Worm (Caenorhabditis elegans) whole organism, early embryonic: Measurements from ENCODE around the gene T10G3.3.

Experiments
- B0310.2 ChIP-seq: sonication (generic microtip); optimal IDR thresholded peaks from 2 replicates; lab custom pipeline; 2016; ENCODE audit warnings: mild to moderate bottlenecking, missing genetic modification characterization, missing compliant biosample characterization
- F13C5.2 ChIP-seq: sonication (generic microtip); optimal IDR thresholded peaks from 2 replicates; lab custom pipeline; 2017; ENCODE audit warnings: mild to moderate bottlenecking, missing genetic modification characterization, inconsistent platforms, missing compliant biosample characterization
- aly-1 ChIP-seq: sonication (generic microtip); optimal IDR thresholded peaks from 2 replicates; lab custom pipeline; 2016; ENCODE audit warnings: missing genetic modification characterization, missing compliant biosample characterization
- ama-1 ChIP-seq: fragments of 150-350 bp; optimal IDR thresholded peaks from 2 replicates; lab custom pipeline; 2014
- ceh-13 ChIP-seq: fragments of 200-800 bp; sonication (Bioruptor generic); optimal IDR thresholded peaks from 2 replicates; lab custom pipeline; 2018; ENCODE audit warnings: mild to moderate bottlenecking, missing genetic modification characterization, missing compliant biosample characterization
- ceh-36 ChIP-seq: sonication (generic microtip); optimal IDR thresholded peaks from 2 replicates; lab custom pipeline; 2016; ENCODE audit warnings: missing genetic modification characterization, inconsistent platforms, missing compliant biosample characterization
- ets-7 ChIP-seq: sonication (generic microtip); optimal IDR thresholded peaks from 2 replicates; lab custom pipeline; 2016; ENCODE audit warnings: missing genotype, missing genetic modification characterization, missing compliant biosample characterization
- flt-1 ChIP-seq: fragments of 200-800 bp; sonication (Bioruptor generic); IDR thresholded peaks from 2 replicates; pipeline ENCODE4 v1.3.6; 2022; ENCODE audit warnings: missing genetic modification characterization, missing compliant biosample characterization
- hmbx-1 ChIP-seq: sonication (generic microtip); optimal IDR thresholded peaks from 2 replicates; lab custom pipeline; 2016; ENCODE audit warnings: mild to moderate bottlenecking, missing genetic modification characterization, missing compliant biosample characterization
- hmg-4 ChIP-seq: fragments of 200-800 bp; sonication (Bioruptor generic); optimal IDR thresholded peaks from 2 replicates; lab custom pipeline; 2018; ENCODE audit warnings: mild to moderate bottlenecking, missing genetic modification characterization, missing compliant biosample characterization
- hnd-1 ChIP-seq: sonication (generic microtip); optimal IDR thresholded peaks from 2 replicates; lab custom pipeline; 2016; ENCODE audit warnings: missing genetic modification characterization, missing compliant biosample characterization
- pes-1 ChIP-seq: fragments of 200-800 bp; sonication (Bioruptor generic); IDR thresholded peaks from 2 replicates; pipeline ENCODE4 v1.3.6; 2022; ENCODE audit warnings: missing genetic modification reagents, missing genetic modification characterization, missing compliant biosample characterization
- scrt-1 ChIP-seq: fragments of 200-800 bp; sonication (Bioruptor generic); IDR thresholded peaks from 2 replicates; pipeline ENCODE4 v1.3.6; 2022; ENCODE audit warnings: missing genetic modification characterization, missing compliant biosample characterization
- sea-1 ChIP-seq: fragments of 200-800 bp; sonication (Bioruptor generic); conservative IDR thresholded peaks from 2 replicates; pipeline ENCODE4 v1.3.6; 2022; ENCODE audit warnings: missing genetic modification characterization, missing compliant biosample characterization
- tbx-11 ChIP-seq: fragments of 200-800 bp; sonication (Bioruptor generic); IDR thresholded peaks from 2 replicates; pipeline ENCODE4 v1.3.6; 2022; ENCODE audit warnings: missing genetic modification characterization, missing compliant biosample characterization
- tbx-37 ChIP-seq: fragments of 200-800 bp; sonication (Bioruptor generic); conservative IDR thresholded peaks from 2 replicates; pipeline ENCODE4 v1.3.6; 2022; ENCODE audit warnings: missing genetic modification reagents, missing genetic modification characterization, missing compliant biosample characterization
- tra-4 ChIP-seq: sonication (generic microtip); optimal IDR thresholded peaks from 2 replicates; lab custom pipeline; 2017; ENCODE audit warnings: missing genetic modification characterization, missing compliant biosample characterization

T10G3.3 gene

DNA sequence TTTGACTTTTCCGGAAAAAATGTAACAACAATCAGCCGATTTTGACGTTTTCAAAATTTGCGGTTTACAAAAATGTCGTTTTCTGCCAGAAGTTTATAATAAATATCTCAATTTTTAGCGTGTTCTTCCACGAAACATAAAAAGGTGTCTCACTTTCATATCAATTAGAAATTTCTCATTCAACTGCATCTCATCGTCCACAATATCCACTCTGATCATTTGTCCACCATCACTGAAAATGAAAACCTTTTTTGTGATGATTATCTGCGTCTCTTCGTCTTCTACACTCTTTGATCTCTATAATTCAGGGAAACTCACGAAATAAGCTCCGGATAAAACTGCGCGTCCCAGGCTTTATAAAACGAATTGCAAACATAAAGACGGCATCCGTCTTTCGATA lies 22.5 kb upstream of the T10G3.3 start:
- TF ChIP-seq aly-1 (tag; lab: Kevin White, UChicago) = no peak
- no peak for TF ChIP-seq flt-1 (GFP tag; lab: Robert Waterston, UW)

DNA sequence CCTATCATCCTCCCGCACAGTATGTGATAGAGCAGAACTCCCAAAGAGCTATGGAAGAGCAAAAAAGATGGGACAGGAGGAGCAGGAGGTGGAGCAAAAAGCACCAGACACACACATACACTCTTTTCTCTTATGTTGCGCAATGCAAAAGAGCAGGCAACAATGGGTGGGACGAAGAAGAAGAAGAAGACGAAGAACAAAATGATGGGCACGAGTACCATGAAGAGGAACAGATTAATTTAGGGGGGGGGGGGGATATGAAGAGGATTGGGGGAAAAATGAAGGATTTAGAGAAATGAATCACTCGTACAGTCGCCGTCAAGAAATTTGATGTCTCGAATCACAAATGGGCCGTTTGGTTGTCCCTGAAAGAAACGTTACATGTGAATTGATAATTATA lies 21.6 kb upstream of the T10G3.3 start, which contains the start of gene avr-15:
TSS of gene avr-15 (minus strand) at position 101 of the 400 bp plus-strand sequence.
- TF ChIP-seq ceh-13 (no peak), flt-1 (GFP tag; lab: Robert Waterston, UW) (no peak), hmbx-1 (no peak), tra-4 (no peak), tbx-37 (no peak), aly-1 (tag; lab: Kevin White, UChicago) (no peak), ets-7 (tag; lab: Kevin White, UChicago) (no peak)

DNA sequence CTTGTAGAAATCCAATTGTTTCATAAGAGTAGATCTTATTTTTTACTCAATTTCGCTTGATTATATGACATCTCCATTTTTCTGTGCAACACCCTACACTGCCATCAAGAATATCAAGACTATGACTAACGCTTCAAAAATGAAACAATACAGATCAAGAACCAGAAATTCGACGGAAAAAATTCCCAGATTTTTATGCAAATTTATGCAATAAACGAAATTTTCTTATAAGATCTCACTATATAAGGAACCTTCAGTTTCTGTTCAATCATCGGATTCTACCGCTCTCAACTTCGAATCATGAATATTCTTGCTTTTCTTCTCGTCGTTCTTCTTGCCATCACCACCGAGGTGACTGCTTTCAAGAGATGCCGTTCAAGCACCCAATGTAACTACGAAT lies 16.3 kb upstream of the T10G3.3 start, which contains the start of gene R11G10.4:
TSS of gene R11G10.4 (plus strand) at position 301 of the 400 bp plus-strand sequence.
- TF ChIP-seq B0310.2 (tag; lab: Kevin White, UChicago) (no peak), ceh-36 (tag; lab: Kevin White, UChicago) (no peak), pes-1 (no peak), sea-1 (GFP tag; lab: Robert Waterston, UW) (no peak), scrt-1 (no peak), hmbx-1 (no peak), F13C5.2 (no peak)

ce11 chrV:13499227-13499626 lies 9.2 kb upstream of the T10G3.3 start:
- TF ChIP-seq hnd-1 (tag; lab: Kevin White, UChicago) (no peak), aly-1 (tag; lab: Kevin White, UChicago) (no peak), sea-1 (GFP tag; lab: Robert Waterston, UW) (no peak), ama-1 (lab: Kevin White, UChicago) (no peak), ceh-36 (tag; lab: Kevin White, UChicago) (no peak), F13C5.2 (no peak), B0310.2 (tag; lab: Kevin White, UChicago) (no peak), scrt-1 (no peak), pes-1 (no peak), tbx-37 (no peak), hmbx-1 (no peak), ceh-13 (no peak), hmg-4 (GFP tag; lab: Kevin White, UChicago) (no peak), flt-1 (GFP tag; lab: Robert Waterston, UW) (no peak), tbx-11 (GFP tag; lab: Robert Waterston, UW) (no peak)

DNA sequence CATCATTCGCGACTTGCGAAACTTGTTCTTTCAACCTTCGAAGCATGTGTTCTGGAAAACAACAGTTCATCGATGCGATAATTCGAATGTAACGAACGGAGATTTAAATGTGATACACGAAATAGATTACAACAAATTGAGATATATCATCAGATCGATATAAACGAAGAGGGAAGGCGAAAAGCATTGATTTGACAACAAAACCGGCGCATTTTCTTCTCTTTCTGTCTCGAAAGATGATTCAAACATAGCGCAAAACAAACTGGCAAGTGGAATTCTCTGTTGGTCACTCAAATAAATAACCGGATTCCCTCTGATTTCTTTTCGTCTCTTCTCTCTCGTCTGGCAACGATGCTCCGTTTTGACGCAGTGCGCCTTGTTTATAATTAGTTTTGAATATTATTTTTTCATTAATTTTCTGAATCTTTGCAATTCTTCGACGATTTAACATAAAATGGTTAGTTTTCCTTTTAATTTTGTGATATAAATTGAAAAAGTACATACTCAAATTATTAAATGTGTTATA lies 7.4 kb upstream of the T10G3.3 start, which contains the start of the genes eea-1 and gut-2:
TSS of gene eea-1 (minus strand) at position 51 of the 526 bp plus-strand sequence.
TSS of gene gut-2 (plus strand) at position 369 of the 526 bp plus-strand sequence.
- peak; percentile 66 for TF ChIP-seq F13C5.2
- TF ChIP-seq tbx-11 (GFP tag; lab: Robert Waterston, UW) = no peak
- TF ChIP-seq ama-1 (lab: Kevin White, UChicago) = no peak

ce11 chrV:13488297-13488803 lies 1.6 kb downstream of the T10G3.3 start:
- no peak for TF ChIP-seq ama-1 (lab: Kevin White, UChicago)

- no peak for TF ChIP-seq scrt-1
- TF ChIP-seq ceh-36 (tag; lab: Kevin White, UChicago) = no peak
- no peak for TF ChIP-seq ets-7 (tag; lab: Kevin White, UChicago)
- TF ChIP-seq hnd-1 (tag; lab: Kevin White, UChicago) = no peak
- no peak for TF ChIP-seq hmg-4 (GFP tag; lab: Kevin White, UChicago)
- TF ChIP-seq tbx-37 = no peak
- TF ChIP-seq tra-4 = no peak
- TF ChIP-seq aly-1 (tag; lab: Kevin White, UChicago) = no peak
- TF ChIP-seq B0310.2 (tag; lab: Kevin White, UChicago) = no peak
- no peak for TF ChIP-seq ceh-13
Observed at ce11 chrV:13485732-13486131, 4.3 kb downstream of the T10G3.3 start.

DNA sequence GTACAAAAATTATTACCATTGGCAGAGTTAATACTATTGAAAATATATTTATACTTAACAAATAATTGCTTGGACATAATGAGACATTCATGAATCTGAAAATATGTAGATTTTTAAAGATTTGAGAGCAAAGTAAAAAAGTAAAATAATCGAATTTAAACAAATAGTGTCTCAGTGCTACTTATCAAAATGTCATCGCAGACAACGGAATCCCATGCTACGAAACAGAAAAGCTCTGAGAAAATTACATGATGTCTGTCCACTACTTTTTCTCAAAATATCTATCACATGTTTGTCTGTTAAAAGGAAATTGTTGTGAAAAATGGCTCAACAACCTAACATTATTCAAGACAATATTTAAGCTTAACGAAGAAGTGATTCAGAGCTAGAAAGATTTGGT lies 5.7 kb downstream of the T10G3.3 start, which contains the start of gene T10G3.4:
TSS of gene T10G3.4 (minus strand) at position 101 of the 400 bp plus-strand sequence.
- TF ChIP-seq tbx-37 (no peak), ceh-13 (no peak), F13C5.2 (no peak), ama-1 (lab: Kevin White, UChicago) (no peak), tra-4 (no peak), B0310.2 (tag; lab: Kevin White, UChicago) (no peak), pes-1 (no peak), scrt-1 (no peak), tbx-11 (GFP tag; lab: Robert Waterston, UW) (no peak), hmg-4 (GFP tag; lab: Kevin White, UChicago) (no peak), hmbx-1 (no peak), ceh-36 (tag; lab: Kevin White, UChicago) (no peak), sea-1 (GFP tag; lab: Robert Waterston, UW) (no peak), aly-1 (tag; lab: Kevin White, UChicago) (no peak)

DNA sequence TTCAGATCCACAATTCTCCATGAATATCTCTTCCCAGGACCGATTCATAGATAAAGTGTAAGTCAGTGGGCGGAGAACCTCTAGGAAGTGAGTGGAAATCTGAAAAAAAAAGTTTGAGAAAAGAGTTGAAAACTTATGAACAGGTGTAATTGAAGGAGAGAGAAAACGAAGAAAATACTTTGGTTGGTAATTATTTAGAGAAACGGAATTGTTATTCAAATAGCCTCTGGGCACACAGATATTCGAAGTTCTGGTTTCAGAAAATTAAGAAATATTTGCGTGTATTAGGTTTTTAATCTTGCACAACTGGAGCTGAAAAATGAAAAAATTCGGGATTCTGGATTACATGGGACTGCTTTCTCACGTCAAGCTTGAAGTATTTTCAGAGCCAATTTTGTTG lies 10.2 kb downstream of the T10G3.3 start, which contains the start of gene T10G3.2:
TSS of gene T10G3.2 (minus strand) at position 101 of the 400 bp plus-strand sequence.
- TF ChIP-seq scrt-1 = no peak
- TF ChIP-seq ama-1 (lab: Kevin White, UChicago) = no peak
- TF ChIP-seq hmg-4 (GFP tag; lab: Kevin White, UChicago) = no peak
- TF ChIP-seq B0310.2 (tag; lab: Kevin White, UChicago) = no peak
- TF ChIP-seq hnd-1 (tag; lab: Kevin White, UChicago) = no peak
- no peak for TF ChIP-seq pes-1
- no peak for TF ChIP-seq aly-1 (tag; lab: Kevin White, UChicago)
- no peak for TF ChIP-seq ceh-36 (tag; lab: Kevin White, UChicago)
- no peak for TF ChIP-seq tbx-11 (GFP tag; lab: Robert Waterston, UW)
- TF ChIP-seq tbx-37 = no peak
- TF ChIP-seq sea-1 (GFP tag; lab: Robert Waterston, UW) = no peak
- TF ChIP-seq F13C5.2 = no peak
